Fruit fly (Drosophila melanogaster): Measurements from ENCODE around the gene wkd.

wkd gene

DNA sequence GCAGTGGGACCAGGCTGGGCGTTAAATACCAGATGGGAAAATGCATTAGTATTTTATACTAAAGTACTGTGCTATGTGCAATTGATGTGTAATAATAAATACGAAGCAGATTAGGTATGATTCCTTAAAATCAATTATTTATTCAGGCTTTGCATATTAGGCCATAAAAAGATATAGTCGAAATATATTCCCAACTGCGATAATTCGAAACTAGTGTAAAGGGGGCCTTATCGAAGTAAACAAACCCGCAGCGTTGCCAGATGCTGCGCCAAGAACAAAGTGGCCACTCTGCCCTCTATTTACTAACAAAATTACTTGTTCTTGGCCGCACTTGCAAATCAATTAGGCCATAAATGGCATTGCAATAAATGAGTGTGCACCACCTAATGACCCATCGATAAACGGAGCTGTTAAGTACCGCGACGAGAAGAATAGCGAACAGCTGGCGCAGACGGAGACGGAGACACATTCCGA lies 23.8 kb upstream of the wkd start, which contains the start of gene CG10898 (continued):
- peak; percentile 86 for TF ChIP-seq Sox102F (GFP tag; optimal IDR thresholded peaks at IDR 0.05)
- TF ChIP-seq CG10366 (GFP tag; IDR thresholded peaks at IDR 0.05), result peak; percentile 86
- peak; percentile 36 for TF ChIP-seq scrt (GFP tag; optimal IDR thresholded peaks at IDR 0.05)
- TF ChIP-seq CG1024 (GFP tag; IDR thresholded peaks at IDR 0.05), result peak; percentile 80
- peak; percentile 67 for TF ChIP-seq HHEX (GFP tag; optimal IDR thresholded peaks at IDR 0.05)
- peak; percentile 81 for TF ChIP-seq CG8924 (tag; optimal IDR thresholded peaks at IDR 0.05)
- TF ChIP-seq CG11560 (tag; IDR thresholded peaks at IDR 0.05), result peak; percentile 74
- TF ChIP-seq CG7963 (GFP tag; IDR thresholded peaks at IDR 0.05; ENCODE audit: partially characterized antibody), result no peak
- TF ChIP-seq CG6272 (GFP tag; IDR thresholded peaks at IDR 0.05), result peak; percentile 80
- TF ChIP-seq cad (GFP tag; optimal IDR thresholded peaks at IDR 0.05), result peak; percentile 47
- TF ChIP-seq Hr39 (optimal IDR thresholded peaks at IDR 0.05), result no peak
- peak; percentile 18 for TF ChIP-seq MTF-1 (GFP tag; optimal IDR thresholded peaks at IDR 0.05; ENCODE audit: borderline replicate concordance)
- TF ChIP-seq gce (GFP tag; IDR thresholded peaks at IDR 0.05), result peak; percentile 84; the same call in 2 of the 3 replicates
- peak; percentile 78 for TF ChIP-seq Fer3 (tag; optimal IDR thresholded peaks at IDR 0.05)
- TF ChIP-seq CG10979 (tag; optimal IDR thresholded peaks at IDR 0.05), result peak; percentile 70
- peak; percentile 77 for TF ChIP-seq CG8765 (GFP tag; IDR thresholded peaks at IDR 0.05)
- peak; percentile 85 for TF ChIP-seq lab (GFP tag; optimal IDR thresholded peaks at IDR 0.05)
- TF ChIP-seq so (GFP tag; IDR thresholded peaks at IDR 0.05), result peak; percentile 88
- TF ChIP-seq pfk (GFP tag; optimal IDR thresholded peaks at IDR 0.05), result no peak
- TF ChIP-seq Lim3 (GFP tag; IDR thresholded peaks at IDR 0.05), result no peak
- TF ChIP-seq tio (GFP tag; optimal IDR thresholded peaks at IDR 0.05), result peak; percentile 64
- peak; percentile 91 for TF ChIP-seq lilli (GFP tag; optimal IDR thresholded peaks at IDR 0.05)
- TF ChIP-seq Bgb (GFP tag; IDR thresholded peaks at IDR 0.05; ENCODE audit: partially characterized antibody), result no peak
- no peak for TF ChIP-seq eve (GFP tag; optimal IDR thresholded peaks at IDR 0.05)
- peak; percentile 85 for TF ChIP-seq tin (GFP tag; optimal IDR thresholded peaks at IDR 0.05)
- TF ChIP-seq H2.0 (GFP tag; IDR thresholded peaks at IDR 0.05), result peak; percentile 88
- TF ChIP-seq CG34376 (GFP tag; optimal IDR thresholded peaks at IDR 0.05), result peak; percentile 26
- TF ChIP-seq tll (GFP tag; optimal IDR thresholded peaks at IDR 0.05), result no peak
- TF ChIP-seq shn (GFP tag; optimal IDR thresholded peaks at IDR 0.05), result peak; percentile 82
- TF ChIP-seq cato (GFP tag; optimal IDR thresholded peaks at IDR 0.05; ENCODE audit: borderline replicate concordance), result peak; percentile 68
- TF ChIP-seq Ets65A (GFP tag), result peak; percentile 98
- TF ChIP-seq CG9876 (GFP tag; optimal IDR thresholded peaks at IDR 0.05), result peak; percentile 73
- TF ChIP-seq CG10654 (GFP tag; optimal IDR thresholded peaks at IDR 0.05), result peak; percentile 76
- TF ChIP-seq CG12659 (GFP tag; optimal IDR thresholded peaks at IDR 0.05), result peak; percentile 91
- no peak for TF ChIP-seq hb (GFP tag; IDR thresholded peaks at IDR 0.05; ENCODE audit: partially characterized antibody)
- TF ChIP-seq Nf-YC (tag; optimal IDR thresholded peaks at IDR 0.05), result peak; percentile 63
- TF ChIP-seq sr (GFP tag; IDR thresholded peaks at IDR 0.05), result peak; percentile 50; the same call in 1 of the 3 replicates
- no peak for TF ChIP-seq vnd (GFP tag; IDR thresholded peaks at IDR 0.05; ENCODE audit: partially characterized antibody)
- peak; percentile 87 for TF ChIP-seq Atf6 (GFP tag; IDR thresholded peaks at IDR 0.05)
- peak; percentile 83 for TF ChIP-seq Dbx (GFP tag; IDR thresholded peaks at IDR 0.05)
- peak; percentile 43 for TF ChIP-seq Jarid2 (GFP tag; optimal IDR thresholded peaks at IDR 0.05)
- TF ChIP-seq CG4617 (GFP tag; optimal IDR thresholded peaks at IDR 0.05; ENCODE audit: borderline replicate concordance), result peak; percentile 86
- TF ChIP-seq Hsf (GFP tag; optimal IDR thresholded peaks at IDR 0.05), result peak; percentile 91
- TF ChIP-seq CG30403 (GFP tag; optimal IDR thresholded peaks at IDR 0.05), result peak; percentile 90
- peak; percentile 75 for TF ChIP-seq CG32767 (GFP tag; IDR thresholded peaks at IDR 0.05)
- no peak for TF ChIP-seq hbn (GFP tag; IDR thresholded peaks at IDR 0.05; ENCODE audit: partially characterized antibody)
- TF ChIP-seq gem (tag; optimal IDR thresholded peaks at IDR 0.05), result peak; percentile 89
- peak; percentile 71 for TF ChIP-seq CrebB (tag; optimal IDR thresholded peaks at IDR 0.05)
- peak; percentile 71 for TF ChIP-seq CG15601 (tag; optimal IDR thresholded peaks at IDR 0.05)
- TF ChIP-seq pita (GFP tag; optimal IDR thresholded peaks at IDR 0.05), result no peak

Measured in whole organism, embryonic.